Worm (Caenorhabditis elegans) whole organism, midembryonic: ENCODE results near the gene nhr-142.

Experiments
- cog-1 ChIP-seq: sonication (generic microtip); optimal IDR thresholded peaks from 2 replicates; lab custom pipeline; 2016; ENCODE audit warnings: missing genetic modification characterization, missing compliant biosample characterization
- flt-1 ChIP-seq: fragments of 200-800 bp; sonication (Bioruptor generic); IDR thresholded peaks from 2 replicates; pipeline ENCODE4 v1.3.6; 2022; ENCODE audit warnings: missing genetic modification characterization, missing compliant biosample characterization

- no peak for TF ChIP-seq flt-1 (GFP tag; lab: Robert Waterston, UW)
- TF ChIP-seq cog-1 (tag; lab: Kevin White, UChicago): no peak
These were observed 7.8 kb upstream of the nhr-142 start, which contains the start of gene nstp-3 for ce11 chrV:5798132-5798531.
